Worm (Caenorhabditis elegans): Measurements from ENCODE around the gene T08B6.4.

- TF ChIP-seq zag-1 (tag; optimal IDR thresholded peaks at IDR 0.05) (no peak), sma-9 (GFP tag; optimal IDR thresholded peaks at IDR 0.05) (no peak), sma-9 (tag; optimal IDR thresholded peaks at IDR 0.05) (no peak), lin-11 (tag; optimal IDR thresholded peaks at IDR 0.05) (no peak), skn-1 (tag; optimal IDR thresholded peaks at IDR 0.05) (no peak), egl-27 (tag; optimal IDR thresholded peaks at IDR 0.05) (no peak)
Observed at ce11 chrIV:4867610-4868009, 37.9 kb upstream of the T08B6.4 start, which contains the start of gene str-172.

All from whole organism, L2 larva.